Fruit fly (Drosophila melanogaster): Measurements from ENCODE around the gene CG15564.
A peak's percentile ranks its signal among the peaks of the same experiment; 100 is the strongest.

Gene CG15564

DNA sequence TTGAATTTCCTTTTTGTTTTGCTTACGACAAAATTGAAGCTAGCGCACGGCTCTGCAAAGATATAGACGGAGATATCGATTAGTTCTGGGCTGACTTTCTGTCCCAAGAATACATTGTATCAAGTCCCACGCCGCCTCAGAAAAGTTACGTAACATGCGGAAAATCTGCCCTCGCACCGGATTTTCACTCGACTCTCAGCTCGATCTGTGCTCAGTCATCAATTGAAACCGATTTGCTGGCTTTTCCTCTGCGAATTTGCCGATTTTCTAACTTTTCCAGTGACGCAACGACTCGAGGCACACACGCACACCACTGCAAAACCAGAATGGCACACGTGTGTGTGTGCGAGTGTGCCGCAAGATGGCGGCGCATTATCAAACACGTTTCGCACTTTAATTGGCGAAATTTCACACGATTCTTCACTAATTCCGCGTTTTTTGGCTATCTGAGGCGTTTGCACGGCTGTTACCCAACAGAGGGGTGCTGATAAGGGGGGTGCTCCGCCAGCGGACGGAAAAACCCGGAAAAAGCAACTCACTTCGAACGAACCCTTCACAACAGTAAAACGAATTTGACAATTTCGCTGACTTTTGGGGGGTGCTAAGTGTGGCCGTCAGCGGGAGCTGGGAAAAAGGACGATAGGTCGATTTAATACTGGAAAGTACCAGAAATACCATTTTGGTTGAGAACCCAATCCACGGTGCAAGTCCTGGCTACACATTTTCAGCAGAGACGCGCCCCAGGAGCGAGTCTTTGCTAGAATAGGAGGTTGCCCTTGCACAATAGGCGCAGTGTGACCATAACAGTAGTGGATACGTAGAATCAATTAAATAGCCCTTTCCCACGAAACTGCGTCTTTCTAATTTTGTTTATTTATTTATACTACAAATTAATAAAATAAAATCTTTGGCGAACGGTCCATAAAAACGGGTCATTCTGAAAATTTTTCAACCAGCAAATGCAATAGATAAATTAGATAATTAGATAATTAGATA lies 15.9 kb downstream of the CG15564 start, which contains the start of gene ATPsynC (continued):
- TF ChIP-seq da (GFP tag; optimal IDR thresholded peaks at IDR 0.05) (no peak), D (optimal IDR thresholded peaks at IDR 0.05) (peak; percentile 12), D (GFP tag; optimal IDR thresholded peaks at IDR 0.05) (no peak), peb (GFP tag; IDR thresholded peaks at IDR 0.05) (no peak), Jarid2 (GFP tag; optimal IDR thresholded peaks at IDR 0.05) (peak; percentile 78), Hey (tag; optimal IDR thresholded peaks at IDR 0.05) (no peak), CoRest (tag; optimal IDR thresholded peaks at IDR 0.05) (peak; percentile 25), zf30C (GFP tag; optimal IDR thresholded peaks at IDR 0.05) (no peak), vnd (GFP tag; IDR thresholded peaks at IDR 0.05; ENCODE audit: partially characterized antibody) (no peak), CG7928 (GFP tag; optimal IDR thresholded peaks at IDR 0.05) (peak; percentile 70), pita (GFP tag; optimal IDR thresholded peaks at IDR 0.05) (peak; percentile 100), exex (tag; optimal IDR thresholded peaks at IDR 0.05) (peak; percentile 7), Xrp1 (GFP tag; IDR thresholded peaks at IDR 0.05) (no peak), CG7987 (GFP tag; optimal IDR thresholded peaks at IDR 0.05) (peak; percentile 53), cas (GFP tag; IDR thresholded peaks at IDR 0.05) (no peak), CG30403 (GFP tag; optimal IDR thresholded peaks at IDR 0.05) (no peak), Ets97D (GFP tag; optimal IDR thresholded peaks at IDR 0.05) (peak; percentile 94), Sin3A (optimal IDR thresholded peaks at IDR 0.05) (peak; percentile 79), so (GFP tag; IDR thresholded peaks at IDR 0.05) (no peak), Dp (GFP tag; optimal IDR thresholded peaks at IDR 0.05) (peak; percentile 56), CG10979 (tag; optimal IDR thresholded peaks at IDR 0.05) (no peak), CG12236 (GFP tag; optimal IDR thresholded peaks at IDR 0.05) (no peak), salm (tag; optimal IDR thresholded peaks at IDR 0.05) (no peak), CG9609 (GFP tag; optimal IDR thresholded peaks at IDR 0.05) (peak; percentile 12), NfI (GFP tag; optimal IDR thresholded peaks at IDR 0.05) (peak; percentile 17), pan (optimal IDR thresholded peaks at IDR 0.05) (no peak), pan (GFP tag; optimal IDR thresholded peaks at IDR 0.05 in 1 of 2, IDR thresholded peaks at IDR 0.05 in 1 of 2) (no peak), Poxn (GFP tag; IDR thresholded peaks at IDR 0.05) (no peak), pnt (GFP tag; optimal IDR thresholded peaks at IDR 0.05) (no peak), nerfin-2 (GFP tag; IDR thresholded peaks at IDR 0.05; ENCODE audit: partially characterized antibody) (no peak), luna (GFP tag; optimal IDR thresholded peaks at IDR 0.05) (no peak), Gsc (GFP tag; IDR thresholded peaks at IDR 0.05) (no peak), phol (tag; optimal IDR thresholded peaks at IDR 0.05) (peak; percentile 96), BtbVII (GFP tag; optimal IDR thresholded peaks at IDR 0.05) (peak; percentile 31), CG16863 (GFP tag; optimal IDR thresholded peaks at IDR 0.05) (no peak), CG9817 (tag; optimal IDR thresholded peaks at IDR 0.05) (peak; percentile 38), slbo (GFP tag; IDR thresholded peaks at IDR 0.05) (no peak), Rx (GFP tag; IDR thresholded peaks at IDR 0.05) (no peak), Hr78 (GFP tag; optimal IDR thresholded peaks at IDR 0.05) (peak in 1 of 2 experiments; percentile 17), CG14860 (GFP tag; IDR thresholded peaks at IDR 0.05; ENCODE audit: partially characterized antibody) (no peak), Lpt (GFP tag; optimal IDR thresholded peaks at IDR 0.05) (no peak), ERR (GFP tag; optimal IDR thresholded peaks at IDR 0.05) (peak; percentile 58), CG13296 (GFP tag; optimal IDR thresholded peaks at IDR 0.05) (peak; percentile 61), CG9727 (GFP tag; optimal IDR thresholded peaks at IDR 0.05) (peak; percentile 44), CG4820 (GFP tag; optimal IDR thresholded peaks at IDR 0.05) (peak; percentile 29), psq (GFP tag; optimal IDR thresholded peaks at IDR 0.05) (no peak), CG7556 (GFP tag; optimal IDR thresholded peaks at IDR 0.05) (no peak), Sox102F (GFP tag; optimal IDR thresholded peaks at IDR 0.05) (no peak), CG8089 (GFP tag; optimal IDR thresholded peaks at IDR 0.05) (peak; percentile 3)

All from whole organism, embryonic.